Worm (Caenorhabditis elegans) whole organism, early embryonic: ENCODE results near the gene slc-17.7.

Source experiments
- ama-1 ChIP-seq: fragments of 150-350 bp; optimal IDR thresholded peaks from 2 replicates; lab custom pipeline; 2014
- sea-1 ChIP-seq: fragments of 200-800 bp; sonication (Bioruptor generic); conservative IDR thresholded peaks from 2 replicates; pipeline ENCODE4 v1.3.6; 2022; ENCODE audit warnings: missing genetic modification characterization, missing compliant biosample characterization
- tbx-37 ChIP-seq: fragments of 200-800 bp; sonication (Bioruptor generic); conservative IDR thresholded peaks from 2 replicates; pipeline ENCODE4 v1.3.6; 2022; ENCODE audit warnings: missing genetic modification reagents, missing genetic modification characterization, missing compliant biosample characterization

ce11 chrV:9287460-9287859 lies 21.2 kb upstream of the slc-17.7 start, which contains the start of gene lron-2:
- TF ChIP-seq sea-1 (GFP tag; lab: Robert Waterston, UW) (no peak), tbx-37 (no peak), ama-1 (no peak)
